Fruit fly (Drosophila melanogaster) whole organism, embryonic: ENCODE results near the gene GstT4.

Source experiments
- Ada2b ChIP-seq: fragments of 200-800 bp; sonication (Bioruptor generic); IDR thresholded peaks from 2 replicates; pipeline ENCODE4 v1.3.6; 2022; ENCODE audit warnings: missing biosample characterization, missing genetic modification characterization
- Atf6 ChIP-seq: fragments of 200-800 bp; sonication (Bioruptor generic); IDR thresholded peaks from 2 replicates; pipeline ENCODE4 v1.3.6; 2022; ENCODE audit warnings: missing biosample characterization, missing genetic modification characterization
- CG10147 ChIP-seq: fragments of 200-800 bp; sonication (Bioruptor generic); optimal IDR thresholded peaks from 2 replicates; lab custom pipeline; 2019; ENCODE audit warnings: missing biosample characterization, mild to moderate bottlenecking, missing genetic modification characterization, moderate library complexity
- CG10209 ChIP-seq: fragments of 200-800 bp; sonication (Bioruptor generic); optimal IDR thresholded peaks from 3 replicates; lab custom pipeline; 2017; ENCODE audit warnings: missing biosample characterization, mild to moderate bottlenecking, missing genetic modification characterization, missing genetic modification reagents
- CG10267 ChIP-seq: fragments of 200-800 bp; sonication (Bioruptor generic); optimal IDR thresholded peaks from 2 replicates; lab custom pipeline; 2018; ENCODE audit warnings: missing biosample characterization, mild to moderate bottlenecking, missing genetic modification characterization, moderate library complexity
- CG11398 ChIP-seq: fragments of 200-800 bp; sonication (Bioruptor generic); optimal IDR thresholded peaks from 2 replicates; lab custom pipeline; 2016; ENCODE audit warnings: missing biosample characterization, missing genetic modification characterization
- CG1233 ChIP-seq: fragments of 200-800 bp; sonication (Bioruptor generic); optimal IDR thresholded peaks from 4 replicates; lab custom pipeline; 2018; ENCODE audit warnings: missing biosample characterization, mild to moderate bottlenecking, missing genetic modification characterization
- CG14860 ChIP-seq: fragments of 200-800 bp; sonication (Bioruptor generic); IDR thresholded peaks from 3 replicates; pipeline ENCODE4 v1.3.6; 2022; ENCODE audit warnings: missing biosample characterization, missing genetic modification characterization; ENCODE audit not compliant: partially characterized antibody
- CG15514 ChIP-seq: fragments of 200-800 bp; sonication (Bioruptor generic); optimal IDR thresholded peaks from 3 replicates; lab custom pipeline; 2017; ENCODE audit warnings: missing biosample characterization, missing genetic modification characterization, mild to moderate bottlenecking, moderate library complexity, missing genetic modification reagents
- CG1602 ChIP-seq: fragments of 200-800 bp; sonication (Bioruptor generic); optimal IDR thresholded peaks from 3 replicates; lab custom pipeline; 2016; ENCODE audit warnings: missing biosample characterization, missing genetic modification characterization
- CG16779 ChIP-seq: fragments of 200-800 bp; sonication (Bioruptor generic); IDR thresholded peaks from 2 replicates; pipeline ENCODE4 v1.3.6; 2022; ENCODE audit warnings: missing biosample characterization, missing genetic modification characterization
- CG17802 ChIP-seq: fragments of 200-800 bp; sonication (Bioruptor generic); optimal IDR thresholded peaks from 2 replicates; lab custom pipeline; 2018; ENCODE audit warnings: missing biosample characterization, mild to moderate bottlenecking, missing genetic modification characterization, moderate library complexity
- CG1832 ChIP-seq: fragments of 200-800 bp; sonication (Bioruptor generic); optimal IDR thresholded peaks from 2 replicates; lab custom pipeline; 2017; ENCODE audit warnings: missing biosample characterization, mild to moderate bottlenecking, missing genetic modification characterization, inconsistent platforms
- CG31224 ChIP-seq: fragments of 200-800 bp; sonication (Bioruptor generic); IDR thresholded peaks from 2 replicates; pipeline ENCODE4 v1.3.6; 2022; ENCODE audit warnings: missing biosample characterization, missing genetic modification characterization
- CG32767 ChIP-seq: fragments of 200-800 bp; sonication (Bioruptor generic); IDR thresholded peaks from 2 replicates; pipeline ENCODE4 v1.3.6; 2022; ENCODE audit warnings: missing biosample characterization, missing genetic modification characterization
- CG4282 ChIP-seq: fragments of 200-800 bp; sonication (Bioruptor generic); optimal IDR thresholded peaks from 2 replicates; lab custom pipeline; 2016; ENCODE audit warnings: missing biosample characterization, missing genetic modification characterization
- CG4360 ChIP-seq: fragments of 200-800 bp; sonication (Bioruptor generic); IDR thresholded peaks from 2 replicates; pipeline ENCODE4 v1.3.6; 2022; ENCODE audit warnings: missing biosample characterization, missing genetic modification characterization
- CG4854 ChIP-seq: fragments of 200-800 bp; sonication (Bioruptor generic); optimal IDR thresholded peaks from 2 replicates; lab custom pipeline; 2016; ENCODE audit warnings: missing biosample characterization, missing genetic modification characterization, inconsistent platforms
- CG6683 ChIP-seq: fragments of 200-800 bp; sonication (Bioruptor generic); optimal IDR thresholded peaks from 2 replicates; lab custom pipeline; 2017; ENCODE audit warnings: missing biosample characterization, mild to moderate bottlenecking, missing genetic modification characterization, missing genetic modification reagents
- CG9609 ChIP-seq: fragments of 200-800 bp; sonication (Bioruptor generic); optimal IDR thresholded peaks from 3 replicates; lab custom pipeline; 2016; ENCODE audit warnings: missing biosample characterization, missing genetic modification characterization
- CrebB ChIP-seq: fragments of 200-800 bp; sonication (Bioruptor generic); optimal IDR thresholded peaks from 3 replicates; lab custom pipeline; 2018; ENCODE audit warnings: missing biosample characterization, mild to moderate bottlenecking, missing genetic modification characterization
- E2f1 ChIP-seq: fragments of 200-800 bp; sonication (Bioruptor generic); IDR thresholded peaks from 2 replicates; pipeline ENCODE4 v1.3.6; 2022; ENCODE audit warnings: missing biosample characterization, missing genetic modification characterization
- Ets65A ChIP-seq: fragments of 200-800 bp; sonication (Bioruptor generic); peaks from one replicate; lab custom pipeline; 2016; ENCODE audit warnings: missing biosample characterization, missing genetic modification characterization
- H2.0 ChIP-seq: fragments of 200-800 bp; sonication (Bioruptor generic); IDR thresholded peaks from 2 replicates; pipeline ENCODE4 v1.3.6; 2022; ENCODE audit warnings: missing biosample characterization, missing genetic modification characterization
- HLH3B ChIP-seq: fragments of 200-800 bp; sonication (Bioruptor generic); IDR thresholded peaks from 2 replicates; pipeline ENCODE4 v1.3.6; 2022; ENCODE audit warnings: missing biosample characterization, missing genetic modification characterization
- Hmr ChIP-seq: fragments of 200-800 bp; sonication (Bioruptor generic); optimal IDR thresholded peaks from 3 replicates; lab custom pipeline; 2017; ENCODE audit warnings: mild to moderate bottlenecking, missing biosample characterization, missing genetic modification reagents, missing genetic modification characterization
- MBD-R2 ChIP-seq: fragments of 200-800 bp; sonication (Bioruptor generic); IDR thresholded peaks from 2 replicates; pipeline ENCODE4 v1.3.6; 2022; ENCODE audit warnings: missing biosample characterization, missing genetic modification characterization
- MESR4 ChIP-seq: fragments of 200-800 bp; sonication (Bioruptor generic); optimal IDR thresholded peaks from 2 replicates; lab custom pipeline; 2018; ENCODE audit warnings: missing biosample characterization, mild to moderate bottlenecking, missing genetic modification characterization, moderate library complexity
- Nf-YA ChIP-seq: fragments of 200-800 bp; sonication (Bioruptor generic); IDR thresholded peaks from 2 replicates; pipeline ENCODE4 v1.3.6; 2022; ENCODE audit warnings: missing biosample characterization, missing genetic modification characterization
- Sry-δ ChIP-seq: fragments of 200-800 bp; sonication (Bioruptor generic); optimal IDR thresholded peaks from 2 replicates; lab custom pipeline; 2016; ENCODE audit warnings: missing biosample characterization, missing genetic modification characterization
- bbx ChIP-seq: fragments of 200-800 bp; sonication (Bioruptor generic); IDR thresholded peaks from 2 replicates; pipeline ENCODE4 v1.3.6; 2022; ENCODE audit warnings: missing biosample characterization, missing genetic modification characterization; ENCODE audit not compliant: partially characterized antibody
- dati ChIP-seq: fragments of 200-800 bp; sonication (Bioruptor generic); IDR thresholded peaks from 2 replicates; pipeline ENCODE4 v1.3.6; 2022; ENCODE audit warnings: missing biosample characterization, missing genetic modification characterization
- esg ChIP-seq: fragments of 200-800 bp; sonication (Bioruptor generic); conservative IDR thresholded peaks from 2 replicates; pipeline ENCODE4 v1.3.6; 2022; ENCODE audit warnings: missing biosample characterization, missing genetic modification characterization
- fd64A ChIP-seq: fragments of 200-800 bp; sonication (Bioruptor generic); optimal IDR thresholded peaks from 3 replicates; lab custom pipeline; 2018; ENCODE audit warnings: missing biosample characterization, mild to moderate bottlenecking, missing genetic modification characterization
- gfzf ChIP-seq: fragments of 200-800 bp; sonication (Bioruptor generic); optimal IDR thresholded peaks from 2 replicates; lab custom pipeline; 2016; ENCODE audit warnings: missing biosample characterization, mild to moderate bottlenecking, missing genetic modification characterization, moderate library complexity
- gro ChIP-seq: fragments of 200-800 bp; sonication (Bioruptor generic); optimal IDR thresholded peaks from 2 replicates; lab custom pipeline; 2016; ENCODE audit warnings: missing biosample characterization, missing genetic modification characterization
- lbe ChIP-seq: fragments of 200-800 bp; sonication (Bioruptor generic); optimal IDR thresholded peaks from 2 replicates; lab custom pipeline; 2016; ENCODE audit warnings: missing biosample characterization, mild to moderate bottlenecking, missing genetic modification characterization
- pfk ChIP-seq: fragments of 200-800 bp; sonication (Bioruptor generic); optimal IDR thresholded peaks from 2 replicates; lab custom pipeline; 2018; ENCODE audit warnings: missing biosample characterization, mild to moderate bottlenecking, missing genetic modification characterization, moderate library complexity
- pnt ChIP-seq: fragments of 200-800 bp; sonication (Bioruptor generic); optimal IDR thresholded peaks from 3 replicates; lab custom pipeline; 2016; ENCODE audit warnings: missing biosample characterization, missing genetic modification characterization
- seq ChIP-seq: fragments of 200-800 bp; sonication (Bioruptor generic); IDR thresholded peaks from 2 replicates; pipeline ENCODE4 v1.3.6; 2022; ENCODE audit warnings: missing biosample characterization, missing genetic modification characterization
- shn ChIP-seq: fragments of 200-800 bp; sonication (Bioruptor generic); optimal IDR thresholded peaks from 3 replicates; lab custom pipeline; 2016; ENCODE audit warnings: missing biosample characterization, missing genetic modification characterization
- sim ChIP-seq: fragments of 200-800 bp; sonication (Bioruptor generic); IDR thresholded peaks from 2 replicates; pipeline ENCODE4 v1.3.6; 2022; ENCODE audit warnings: missing biosample characterization, missing genetic modification characterization
- slbo ChIP-seq: fragments of 200-800 bp; sonication (Bioruptor generic); IDR thresholded peaks from 2 replicates; pipeline ENCODE4 v1.3.6; 2022; ENCODE audit warnings: missing biosample characterization, missing genetic modification characterization
- stwl ChIP-seq: fragments of 200-800 bp; sonication (Bioruptor generic); optimal IDR thresholded peaks from 3 replicates; lab custom pipeline; 2018; ENCODE audit warnings: missing biosample characterization, mild to moderate bottlenecking, missing genetic modification characterization, moderate library complexity
- sug ChIP-seq: fragments of 200-800 bp; optimal IDR thresholded peaks from 2 replicates; lab custom pipeline; 2019; ENCODE audit warnings: missing biosample characterization, mild to moderate bottlenecking, missing genetic modification characterization, moderate library complexity
- tin ChIP-seq: fragments of 200-800 bp; sonication (Bioruptor generic); optimal IDR thresholded peaks from 3 replicates; lab custom pipeline; 2016; ENCODE audit warnings: missing biosample characterization, missing genetic modification characterization
- tll ChIP-seq, 2 experiments: fragments of 200-800 bp in 1 of 2; fragments of >200 bp in 1 of 2; sonication (Bioruptor generic) in 1 of 2; optimal IDR thresholded peaks; 2 replicates each; lab custom pipeline; 2017 to 2019; ENCODE audit warnings: missing biosample characterization in 2 of 2, missing genetic modification characterization in 2 of 2, mild to moderate bottlenecking in 1 of 2, moderate library complexity in 1 of 2
- tna ChIP-seq: fragments of 200-800 bp; sonication (Bioruptor generic); IDR thresholded peaks from 2 replicates; pipeline ENCODE4 v1.3.6; 2022; ENCODE audit warnings: missing biosample characterization, missing genetic modification characterization; ENCODE audit not compliant: partially characterized antibody
- zfh2 ChIP-seq: fragments of 200-800 bp; sonication (Bioruptor generic); optimal IDR thresholded peaks from 2 replicates; lab custom pipeline; 2016; ENCODE audit warnings: missing biosample characterization, missing genetic modification characterization

Gene GstT4

dm6 chrX:13412941-13413613 lies 8.5 kb downstream of the GstT4 start, which contains the start of the genes CG1998 and Set2 (continued):
- TF ChIP-seq CG4854 (GFP tag; lab: Kevin White, UChicago) (no peak), shn (GFP tag; lab: Kevin White, UChicago) (no peak), dati (GFP tag; lab: Robert Waterston, UW) (no peak), Sry-δ (GFP tag; lab: Kevin White, UChicago) (peak; percentile 72), Ets65A (GFP tag; lab: Kevin White, UChicago) (peak; percentile 95), CG32767 (GFP tag; lab: Robert Waterston, UW) (0 out of 2 replicates have a peak, but pooled peaks have one; percentile 45), bbx (GFP tag; lab: Robert Waterston, UW) (peak; percentile 27; the same call in 1 of the 2 replicates), sim (GFP tag; lab: Robert Waterston, UW) (no peak), CG10267 (tag; lab: Kevin White, UChicago) (peak; percentile 93), gro (GFP tag; lab: Kevin White, UChicago) (peak; percentile 68), CG1602 (GFP tag; lab: Kevin White, UChicago) (no peak), Hmr (peak; percentile 80), CG4282 (GFP tag; lab: Kevin White, UChicago) (no peak), esg (GFP tag; lab: Robert Waterston, UW) (no peak), Ada2b (GFP tag; lab: Robert Waterston, UW) (no peak), MBD-R2 (GFP tag; lab: Robert Waterston, UW) (peak; percentile 90), CG9609 (peak; percentile 38), stwl (tag; lab: Kevin White, UChicago) (peak; percentile 92), CG11398 (GFP tag; lab: Kevin White, UChicago) (no peak), CG1832 (peak; percentile 89), HLH3B (GFP tag; lab: Robert Waterston, UW) (no peak), CG4360 (no peak), lbe (GFP tag; lab: Kevin White, UChicago) (no peak), CG17802 (tag; lab: Kevin White, UChicago) (no peak), zfh2 (GFP tag; lab: Kevin White, UChicago) (peak; percentile 19), CG31224 (no peak), CG10147 (GFP tag; lab: Kevin White, UChicago) (no peak), fd64A (GFP tag; lab: Kevin White, UChicago) (no peak), Atf6 (GFP tag; lab: Robert Waterston, UW) (no peak), H2.0 (GFP tag; lab: Robert Waterston, UW) (no peak), tll (GFP tag; optimal IDR thresholded peaks at IDR 0.05; lab: Kevin White, UChicago) (peak in 1 of 2 experiments; percentile 45), tin (GFP tag; lab: Kevin White, UChicago) (peak; percentile 25), CG6683 (GFP tag; lab: Kevin White, UChicago) (no peak), sug (no peak), seq (GFP tag; lab: Robert Waterston, UW) (no peak), gfzf (GFP tag; lab: Kevin White, UChicago) (peak; percentile 98), slbo (GFP tag; lab: Robert Waterston, UW) (peak; percentile 29; the same call in 1 of the 2 replicates), CG15514 (GFP tag; lab: Kevin White, UChicago) (peak; percentile 84), CG14860 (GFP tag; lab: Robert Waterston, UW) (no peak; the same call in 2 of the 3 replicates), CrebB (tag; lab: Kevin White, UChicago) (peak; percentile 19), CG10209 (GFP tag; lab: Kevin White, UChicago) (no peak), Nf-YA (no peak), MESR4 (peak; percentile 91), E2f1 (GFP tag; lab: Robert Waterston, UW) (no peak), pfk (GFP tag; lab: Kevin White, UChicago) (peak; percentile 34), tna (GFP tag; lab: Robert Waterston, UW) (peak; percentile 19; the same call in 1 of the 2 replicates), CG1233 (GFP tag; lab: Kevin White, UChicago) (peak; percentile 3), pnt (peak; percentile 1), CG16779 (GFP tag; lab: Robert Waterston, UW) (no peak)
